Worm (Caenorhabditis elegans) whole organism, L1 larva: ENCODE measurements around the gene T15B7.14.

Experiments used
- C04F5.9 ChIP-seq: sonication (generic microtip); optimal IDR thresholded peaks from 2 replicates; lab custom pipeline; 2016; ENCODE audit warnings: missing genetic modification characterization, missing compliant biosample characterization
- C16A3.4 ChIP-seq: fragments of 150-350 bp; optimal IDR thresholded peaks from 2 replicates; lab custom pipeline; 2014; ENCODE audit warnings: missing biosample characterization, missing genetic modification characterization
- Y116A8C.19 ChIP-seq: sonication (generic microtip); optimal IDR thresholded peaks from 2 replicates; lab custom pipeline; 2016; ENCODE audit warnings: missing compliant biosample characterization, missing genetic modification characterization, borderline replicate concordance
- aly-2 ChIP-seq: fragments of 150-350 bp; optimal IDR thresholded peaks from 2 replicates; lab custom pipeline; 2014; ENCODE audit warnings: missing biosample characterization, missing genetic modification characterization
- ama-1 ChIP-seq: fragments of 150-350 bp; optimal IDR thresholded peaks from 2 replicates; lab custom pipeline; 2014
- blmp-1 ChIP-seq: fragments of 150-350 bp; optimal IDR thresholded peaks from 2 replicates; lab custom pipeline; 2014; ENCODE audit warnings: missing biosample characterization, missing genetic modification characterization
- ceh-8 ChIP-seq: fragments of 200-800 bp; sonication (Bioruptor generic); optimal IDR thresholded peaks from 2 replicates; lab custom pipeline; 2018; ENCODE audit warnings: mild to moderate bottlenecking, missing genetic modification characterization, moderate library complexity, missing compliant biosample characterization
- ceh-90 ChIP-seq: sonication (generic microtip); optimal IDR thresholded peaks from 2 replicates; lab custom pipeline; 2016; ENCODE audit warnings: missing genetic modification characterization, missing compliant biosample characterization
- ces-1 ChIP-seq: fragments of 150-350 bp; optimal IDR thresholded peaks from 2 replicates; lab custom pipeline; 2014; ENCODE audit warnings: missing biosample characterization, missing genetic modification reagents, missing genetic modification characterization
- dpl-1 ChIP-seq, 3 experiments: fragments of 150-350 bp in 2 of 3; sonication (generic microtip) in 1 of 3; optimal IDR thresholded peaks; 2 replicates each; lab custom pipeline; 2014 to 2017; ENCODE audit warnings: missing biosample characterization in 3 of 3, missing genetic modification characterization in 3 of 3, missing genetic modification reagents in 3 of 3
- dsc-1 ChIP-seq: sonication (generic microtip); optimal IDR thresholded peaks from 2 replicates; lab custom pipeline; 2016; ENCODE audit warnings: mild to moderate bottlenecking, missing genetic modification characterization, missing compliant biosample characterization
- egl-13 ChIP-seq: sonication (generic microtip); optimal IDR thresholded peaks from 2 replicates; lab custom pipeline; 2016; ENCODE audit warnings: missing genotype, missing genetic modification reagents, missing genetic modification characterization, missing compliant biosample characterization
- egl-27 ChIP-seq, 2 experiments: fragments of 150-350 bp in 1 of 2; sonication (generic microtip); optimal IDR thresholded peaks; 3 replicates each; lab custom pipeline; 2017 to 2018; ENCODE audit warnings: missing biosample characterization in 2 of 2, missing genetic modification characterization in 2 of 2, missing genetic modification reagents in 2 of 2
- elt-3 ChIP-seq, 6 experiments: fragments of 150-350 bp in 1 of 6; sonication (generic microtip); optimal IDR thresholded peaks; 2 replicates each; lab custom pipeline; 2017 to 2018; ENCODE audit warnings: missing biosample characterization in 6 of 6, missing genetic modification characterization in 6 of 6, inconsistent platforms in 1 of 6
- fkh-10 ChIP-seq: sonication (generic microtip); optimal IDR thresholded peaks from 2 replicates; lab custom pipeline; 2017; ENCODE audit warnings: missing biosample characterization, missing genetic modification reagents, missing genetic modification characterization
- grh-1 ChIP-seq: fragments of 200-800 bp; sonication (Bioruptor generic); IDR thresholded peaks from 2 replicates; pipeline ENCODE4 v1.3.6; 2022; ENCODE audit warnings: missing genetic modification reagents, missing genetic modification characterization, missing compliant biosample characterization
- hlh-17 ChIP-seq: fragments of 200-800 bp; sonication (Bioruptor generic); optimal IDR thresholded peaks from 2 replicates; lab custom pipeline; 2018; ENCODE audit warnings: missing genetic modification characterization, mild to moderate bottlenecking, missing compliant biosample characterization, moderate library complexity, borderline replicate concordance
- hpl-2 ChIP-seq: fragments of 150-350 bp; optimal IDR thresholded peaks from 2 replicates; lab custom pipeline; 2014; ENCODE audit warnings: missing biosample characterization, missing genetic modification reagents, missing genetic modification characterization
- lin-13 ChIP-seq: fragments of 150-350 bp; optimal IDR thresholded peaks from 2 replicates; lab custom pipeline; 2014; ENCODE audit warnings: missing biosample characterization, missing genetic modification reagents, missing genetic modification characterization
- lin-15B ChIP-seq: fragments of 150-350 bp; sonication (generic microtip); optimal IDR thresholded peaks from 3 replicates; lab custom pipeline; 2014; ENCODE audit warnings: missing biosample characterization, missing genetic modification characterization
- lin-35 ChIP-seq, 2 experiments: fragments of 150-350 bp; optimal IDR thresholded peaks; 2 replicates each; lab custom pipeline; 2014; ENCODE audit warnings: missing biosample characterization in 2 of 2, missing genetic modification characterization in 2 of 2, missing genetic modification reagents in 2 of 2
- lir-3 ChIP-seq: sonication (generic microtip); optimal IDR thresholded peaks from 2 replicates; lab custom pipeline; 2016; ENCODE audit warnings: mild to moderate bottlenecking, missing genetic modification characterization, moderate library complexity, missing compliant biosample characterization; ENCODE audit not compliant: poor library complexity
- lsy-2 ChIP-seq, 2 experiments: fragments of 150-350 bp; optimal IDR thresholded peaks; 2 replicates each; lab custom pipeline; 2014; ENCODE audit warnings: missing biosample characterization in 2 of 2, missing genetic modification characterization in 2 of 2
- mab-9 ChIP-seq: fragments of 200-800 bp; sonication (Bioruptor generic); IDR thresholded peaks from 2 replicates; pipeline ENCODE4 v1.3.6; 2022; ENCODE audit warnings: missing genetic modification reagents, missing genetic modification characterization, missing compliant biosample characterization
- mef-2 ChIP-seq: fragments of 150-350 bp; optimal IDR thresholded peaks from 2 replicates; lab custom pipeline; 2014; ENCODE audit warnings: missing biosample characterization, missing genetic modification characterization
- mep-1 ChIP-seq: fragments of 150-350 bp; optimal IDR thresholded peaks from 2 replicates; lab custom pipeline; 2014; ENCODE audit warnings: missing biosample characterization, missing genetic modification characterization
- nhr-20 ChIP-seq: sonication (generic microtip); optimal IDR thresholded peaks from 2 replicates; lab custom pipeline; 2016; ENCODE audit warnings: mild to moderate bottlenecking, missing genetic modification characterization, missing compliant biosample characterization
- nhr-237 ChIP-seq: fragments of 150-350 bp; optimal IDR thresholded peaks from 2 replicates; lab custom pipeline; 2014; ENCODE audit warnings: missing biosample characterization, missing genetic modification characterization
- nhr-47 ChIP-seq: sonication (generic microtip); optimal IDR thresholded peaks from 2 replicates; lab custom pipeline; 2016; ENCODE audit warnings: mild to moderate bottlenecking, missing genetic modification characterization, moderate library complexity, missing compliant biosample characterization
- nhr-71 ChIP-seq: sonication (generic microtip); optimal IDR thresholded peaks from 2 replicates; lab custom pipeline; 2016; ENCODE audit warnings: mild to moderate bottlenecking, missing genetic modification characterization, moderate library complexity, missing compliant biosample characterization
- nhr-90 ChIP-seq: sonication (generic microtip); optimal IDR thresholded peaks from 2 replicates; lab custom pipeline; 2016; ENCODE audit warnings: mild to moderate bottlenecking, missing genetic modification characterization, missing compliant biosample characterization; ENCODE audit not compliant: poor library complexity
- pax-3 ChIP-seq: fragments of 200-800 bp; sonication (Bioruptor generic); optimal IDR thresholded peaks from 2 replicates; lab custom pipeline; 2018; ENCODE audit warnings: mild to moderate bottlenecking, missing genetic modification characterization, moderate library complexity, missing compliant biosample characterization
- pqm-1 ChIP-seq: sonication (generic microtip); optimal IDR thresholded peaks from 3 replicates; lab custom pipeline; 2017; ENCODE audit warnings: missing biosample characterization, missing genetic modification characterization
- rnt-1 ChIP-seq: sonication (generic microtip); optimal IDR thresholded peaks from 2 replicates; lab custom pipeline; 2016; ENCODE audit warnings: mild to moderate bottlenecking, missing genetic modification characterization, moderate library complexity, missing compliant biosample characterization
- skn-1 ChIP-seq: fragments of 150-350 bp; optimal IDR thresholded peaks from 2 replicates; lab custom pipeline; 2014; ENCODE audit warnings: missing biosample characterization, missing genetic modification characterization
- snu-23 ChIP-seq: sonication (generic microtip); optimal IDR thresholded peaks from 2 replicates; lab custom pipeline; 2016; ENCODE audit warnings: missing genetic modification characterization, missing compliant biosample characterization
- tbx-2 ChIP-seq: sonication (generic microtip); optimal IDR thresholded peaks from 2 replicates; lab custom pipeline; 2016; ENCODE audit warnings: missing genetic modification characterization, missing compliant biosample characterization
- tlp-1 ChIP-seq: fragments of 150-350 bp; optimal IDR thresholded peaks from 2 replicates; lab custom pipeline; 2014; ENCODE audit warnings: missing biosample characterization, missing genetic modification characterization
- unc-30 ChIP-seq: sonication (generic microtip); optimal IDR thresholded peaks from 2 replicates; lab custom pipeline; 2017; ENCODE audit warnings: missing biosample characterization, missing genetic modification characterization
- unc-62 ChIP-seq: fragments of 150-350 bp; optimal IDR thresholded peaks from 2 replicates; lab custom pipeline; 2014; ENCODE audit warnings: missing biosample characterization, missing genetic modification reagents, missing genetic modification characterization
- unc-86 ChIP-seq: sonication (generic microtip); optimal IDR thresholded peaks from 2 replicates; lab custom pipeline; 2016; ENCODE audit warnings: missing genetic modification characterization, missing compliant biosample characterization
- unc-98 ChIP-seq: fragments of 200-800 bp; sonication (Bioruptor generic); IDR thresholded peaks from 2 replicates; pipeline ENCODE4 v1.3.6; 2022; ENCODE audit warnings: missing genetic modification characterization, missing compliant biosample characterization
- vab-15 ChIP-seq: sonication (generic microtip); optimal IDR thresholded peaks from 2 replicates; lab custom pipeline; 2017; ENCODE audit warnings: missing genotype, mild to moderate bottlenecking, missing genetic modification characterization, missing compliant biosample characterization
- xbp-1 ChIP-seq: sonication (generic microtip); optimal IDR thresholded peaks from 2 replicates; lab custom pipeline; 2016; ENCODE audit warnings: missing genetic modification characterization, missing compliant biosample characterization
- zag-1 ChIP-seq: fragments of 150-350 bp; optimal IDR thresholded peaks from 2 replicates; lab custom pipeline; 2014; ENCODE audit warnings: missing biosample characterization, missing genetic modification characterization
- ztf-11 ChIP-seq, 2 experiments: sonication (generic microtip); optimal IDR thresholded peaks; 2 replicates each; lab custom pipeline; 2016 to 2017; ENCODE audit warnings: missing genetic modification characterization in 2 of 2, missing biosample characterization in 1 of 2, missing compliant biosample characterization in 1 of 2
- ztf-4 ChIP-seq: fragments of 150-350 bp; optimal IDR thresholded peaks from 2 replicates; lab custom pipeline; 2014; ENCODE audit warnings: missing biosample characterization, missing genetic modification characterization

Gene T15B7.14

DNA sequence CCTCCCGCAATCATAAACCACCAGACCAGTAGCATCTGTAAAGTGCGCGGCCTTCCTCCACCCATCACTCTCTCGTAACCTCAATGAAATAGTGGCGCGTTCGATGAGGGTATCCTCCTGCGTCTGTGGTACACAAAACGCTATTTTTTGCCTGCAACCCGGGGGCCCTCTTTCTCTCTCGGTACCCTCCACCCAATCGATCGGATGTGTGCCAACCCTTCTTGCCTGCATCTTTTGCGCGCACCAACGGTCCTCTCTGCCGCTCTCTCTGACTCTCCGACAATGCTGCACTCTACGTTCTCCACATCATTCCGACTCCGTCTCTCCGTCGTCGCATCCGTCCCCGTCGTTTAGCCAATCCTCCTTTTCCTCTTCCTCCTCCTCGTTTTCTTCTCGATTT lies 44.3 kb upstream of the T15B7.14 start (continued):
- TF ChIP-seq hlh-17 (GFP tag; lab: Kevin White, UChicago) (no peak), unc-86 (tag; lab: Kevin White, UChicago) (peak; percentile 78), ces-1 (no peak), nhr-47 (peak; percentile 82), nhr-237 (peak; percentile 34), fkh-10 (GFP tag; lab: Kevin White, UChicago) (peak; percentile 60), ceh-8 (GFP tag; lab: Kevin White, UChicago) (peak; percentile 42), mef-2 (tag; lab: Kevin White, UChicago) (peak; percentile 50), C04F5.9 (tag; lab: Kevin White, UChicago) (no peak), tlp-1 (tag; lab: Kevin White, UChicago) (no peak), Y116A8C.19 (no peak), grh-1 (peak; percentile 36; the same call in 1 of the 2 replicates), zag-1 (tag; lab: Kevin White, UChicago) (no peak), dpl-1 (GFP tag; optimal IDR thresholded peaks at IDR 0.05; lab: Kevin White, UChicago) (peak in 2 of 3 experiments; percentile 7 to 49), lin-35 (GFP tag; optimal IDR thresholded peaks at IDR 0.05; lab: Kevin White, UChicago) (peak; percentile 45 to 51), rnt-1 (peak; percentile 65), vab-15 (tag; lab: Kevin White, UChicago) (no peak), ceh-90 (tag; lab: Kevin White, UChicago) (no peak), dsc-1 (tag; lab: Kevin White, UChicago) (peak; percentile 67), mab-9 (peak; percentile 73; the same call in 1 of the 2 replicates), nhr-90 (tag; lab: Kevin White, UChicago) (peak; percentile 56), unc-98 (GFP tag; lab: Robert Waterston, UW) (no peak), nhr-20 (tag; lab: Kevin White, UChicago) (peak; percentile 77), hpl-2 (no peak), snu-23 (peak; percentile 87), egl-13 (tag; lab: Kevin White, UChicago) (peak; percentile 73), mep-1 (peak; percentile 63)

DNA sequence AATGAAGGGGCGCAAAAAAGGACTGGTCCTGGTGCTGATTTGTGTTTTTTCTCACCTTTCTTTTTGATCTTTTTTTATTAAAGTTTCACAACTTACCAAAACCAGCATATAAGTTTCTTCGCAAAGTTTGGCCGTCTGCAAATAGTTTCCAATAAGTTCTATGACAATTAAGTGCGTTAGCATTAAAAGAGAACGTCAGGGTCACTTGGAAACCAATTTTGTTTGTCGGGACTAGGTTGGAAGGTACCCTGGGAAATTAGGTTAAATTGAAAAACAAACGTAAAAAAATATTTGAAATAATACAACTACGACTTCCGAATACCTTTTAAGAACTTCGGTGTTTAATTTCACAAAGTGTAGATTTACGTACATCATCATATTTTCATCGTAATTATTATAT lies 43.4 kb upstream of the T15B7.14 start:
- no peak for TF ChIP-seq unc-98 (GFP tag; lab: Robert Waterston, UW)
- TF ChIP-seq lsy-2 (tag; optimal IDR thresholded peaks at IDR 0.05; lab: Kevin White, UChicago): no peak
- no peak for TF ChIP-seq ama-1 (lab: Kevin White, UChicago)
- TF ChIP-seq ztf-11 (tag; optimal IDR thresholded peaks at IDR 0.05; lab: Kevin White, UChicago): no peak
- TF ChIP-seq xbp-1 (tag; lab: Kevin White, UChicago): no peak
- TF ChIP-seq unc-30: no peak
- TF ChIP-seq skn-1: no peak
- TF ChIP-seq, all 84 proteins: peak for 0

DNA sequence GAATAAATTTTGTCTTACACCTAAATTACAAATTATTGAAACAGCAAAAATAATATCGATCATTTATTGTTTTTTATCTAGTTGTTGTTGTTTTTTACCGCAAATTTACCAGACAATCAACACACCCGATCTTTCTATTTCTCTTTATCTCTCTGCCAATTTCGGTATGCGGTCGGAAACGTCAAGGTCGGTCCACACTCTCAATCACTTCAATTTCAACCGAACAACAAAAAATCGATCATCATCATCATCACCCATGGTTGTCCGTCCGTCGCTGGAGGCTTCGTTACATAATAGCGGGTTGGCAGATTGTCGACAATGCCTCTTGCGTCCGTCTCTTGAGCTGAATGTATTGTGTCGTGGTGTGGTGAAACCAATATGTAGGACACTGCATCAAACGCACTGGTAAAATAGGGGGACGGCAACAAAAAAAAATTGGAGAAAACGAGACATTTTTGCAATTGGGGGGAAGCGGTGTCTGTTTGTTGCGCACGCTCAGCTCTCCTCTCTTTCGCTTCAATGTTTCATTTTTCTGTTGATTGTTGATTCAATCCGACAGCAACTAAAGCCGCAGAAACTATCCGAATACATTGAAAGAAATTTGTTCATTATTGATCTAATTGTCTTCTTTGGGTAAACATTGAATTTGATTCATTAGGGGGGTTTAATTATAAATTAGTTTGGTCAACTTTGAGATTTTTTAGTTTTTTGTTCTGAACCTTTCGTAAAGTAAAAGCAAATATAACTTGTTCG lies 41.8 kb upstream of the T15B7.14 start:
- no peak for TF ChIP-seq pqm-1
- TF ChIP-seq lin-13: no peak
- TF ChIP-seq tbx-2 (tag; lab: Kevin White, UChicago): peak; percentile 18
- no peak for TF ChIP-seq ceh-90 (tag; lab: Kevin White, UChicago)
- no peak for TF ChIP-seq egl-27 (tag; optimal IDR thresholded peaks at IDR 0.05; lab: Kevin White, UChicago)
- no peak for TF ChIP-seq fkh-10 (GFP tag; lab: Kevin White, UChicago)
- no peak for TF ChIP-seq aly-2
- TF ChIP-seq grh-1: no peak
- no peak for TF ChIP-seq hpl-2
- no peak for TF ChIP-seq dsc-1 (tag; lab: Kevin White, UChicago)
- no peak for TF ChIP-seq unc-30
- TF ChIP-seq unc-62 (GFP tag; lab: Kevin White, UChicago): no peak
- peak; percentile 35 for TF ChIP-seq nhr-20 (tag; lab: Kevin White, UChicago)
- no peak for TF ChIP-seq lir-3 (tag; lab: Kevin White, UChicago)
- TF ChIP-seq lin-15B: no peak
- peak; percentile 71 for TF ChIP-seq blmp-1 (tag; lab: Kevin White, UChicago)
- TF ChIP-seq elt-3 (tag; optimal IDR thresholded peaks at IDR 0.05; lab: Kevin White, UChicago): peak in 1 of 6 experiments; percentile 7
- TF ChIP-seq vab-15 (tag; lab: Kevin White, UChicago): no peak
- no peak for TF ChIP-seq Y116A8C.19
- peak; percentile 4 for TF ChIP-seq nhr-71 (tag; lab: Kevin White, UChicago)
- TF ChIP-seq lin-35 (GFP tag; optimal IDR thresholded peaks at IDR 0.05; lab: Kevin White, UChicago): peak in 1 of 2 experiments; percentile 3
- TF ChIP-seq pax-3: no peak
- no peak for TF ChIP-seq C16A3.4 (tag; lab: Kevin White, UChicago)
- no peak for TF ChIP-seq ztf-4 (tag; lab: Kevin White, UChicago)
- no peak for TF ChIP-seq mep-1
